Fruit fly (Drosophila melanogaster): ENCODE data around the gene CG9813.

dm6 chr3R:13333031-13333430, 46.5 kb downstream of the CG9813 start:
- TF ChIP-seq Sin3A (optimal IDR thresholded peaks at IDR 0.05) = no peak
- no peak for TF ChIP-seq insv (optimal IDR thresholded peaks at IDR 0.05)
